Worm (Caenorhabditis elegans) whole organism, L2 larva: ENCODE results near the gene vdac-1.

Experiments
- ZK546.5 ChIP-seq: sonication (generic microtip); optimal IDR thresholded peaks from 2 replicates; lab custom pipeline; 2017; ENCODE audit warnings: missing biosample characterization, missing genetic modification characterization
- alr-1 ChIP-seq: fragments of 150-350 bp; optimal IDR thresholded peaks from 2 replicates; lab custom pipeline; 2014; ENCODE audit warnings: missing biosample characterization, missing genetic modification characterization
- mbf-1 ChIP-seq: sonication (generic microtip); optimal IDR thresholded peaks from 2 replicates; lab custom pipeline; 2017; ENCODE audit warnings: missing biosample characterization, missing genetic modification characterization
- nhr-21 ChIP-seq: fragments of 150-350 bp; optimal IDR thresholded peaks from 2 replicates; lab custom pipeline; 2014; ENCODE audit warnings: missing biosample characterization, missing genetic modification characterization
- zag-1 ChIP-seq: fragments of 150-350 bp; optimal IDR thresholded peaks from 2 replicates; lab custom pipeline; 2014; ENCODE audit warnings: missing biosample characterization, missing genetic modification characterization
- ztf-11 ChIP-seq: sonication (generic microtip); optimal IDR thresholded peaks from 2 replicates; lab custom pipeline; 2017; ENCODE audit warnings: missing biosample characterization, missing genetic modification characterization

DNA sequence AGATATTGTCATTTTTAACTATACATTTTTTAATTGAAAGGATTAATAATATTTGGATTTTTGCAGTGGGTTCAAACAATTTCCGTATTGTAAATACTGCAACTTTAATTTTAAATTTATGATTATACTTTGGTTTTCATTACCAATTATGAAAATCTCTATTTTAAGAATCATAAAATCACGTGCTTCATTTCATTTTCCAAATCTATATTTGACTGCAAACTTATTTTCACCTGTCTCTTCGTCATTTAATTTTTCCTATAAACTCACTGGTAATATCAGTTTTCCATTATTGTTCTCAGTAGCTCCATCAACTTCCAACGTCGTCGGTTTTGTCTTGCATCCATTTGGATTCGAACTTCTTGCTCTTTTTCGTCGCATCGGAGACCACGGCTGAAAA is 24.7 kb upstream of the vdac-1 start, which contains the start of gene R05G6.1:
- TF ChIP-seq ZK546.5 (tag; lab: Kevin White, UChicago): no peak
- TF ChIP-seq zag-1: no peak
- TF ChIP-seq mbf-1 (tag; lab: Kevin White, UChicago): no peak
- no peak for TF ChIP-seq nhr-21
- TF ChIP-seq ztf-11 (tag; lab: Kevin White, UChicago): no peak
- TF ChIP-seq alr-1 (tag; lab: Kevin White, UChicago): no peak
